Fruit fly (Drosophila melanogaster): ENCODE data around the gene ND-ASHI.

The ND-ASHI gene

DNA sequence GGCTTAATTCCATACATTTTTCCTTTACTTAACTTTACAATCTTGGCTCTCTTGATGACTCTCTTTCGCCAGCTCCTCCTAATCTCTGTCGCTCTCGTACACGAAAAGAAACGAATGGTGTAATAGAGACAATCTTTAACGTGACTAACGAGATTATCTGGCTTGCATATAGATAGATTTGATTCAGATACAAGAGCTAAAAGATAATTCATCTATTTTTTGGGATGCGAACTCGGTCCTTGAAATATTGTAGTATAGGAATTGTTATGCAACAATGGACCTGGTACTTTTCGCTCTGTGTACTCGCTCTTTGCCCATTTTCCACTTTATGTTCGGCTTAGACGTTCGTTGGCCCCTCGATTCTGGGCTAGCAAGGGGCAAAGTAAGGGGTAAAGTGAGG is 32.4 kb upstream of the ND-ASHI start (continued):
- TF ChIP-seq Meics (GFP tag; optimal IDR thresholded peaks at IDR 0.05), result peak; percentile 81
- peak; percentile 73 for TF ChIP-seq NC2β (GFP tag; optimal IDR thresholded peaks at IDR 0.05)
- peak; percentile 75 for TF ChIP-seq wdn (GFP tag; IDR thresholded peaks at IDR 0.05)
- no peak for TF ChIP-seq CG14965 (GFP tag; optimal IDR thresholded peaks at IDR 0.05; ENCODE audit: borderline replicate concordance)
- peak; percentile 73 for TF ChIP-seq Atf6 (GFP tag; IDR thresholded peaks at IDR 0.05)
- 0 out of 2 replicates have a peak, but pooled peaks have one; percentile 4 for TF ChIP-seq CG5953 (GFP tag; IDR thresholded peaks at IDR 0.05)
- peak; percentile 62 for TF ChIP-seq CG11247 (GFP tag; IDR thresholded peaks at IDR 0.05)
- TF ChIP-seq row (GFP tag; IDR thresholded peaks at IDR 0.05), result peak; percentile 89
- TF ChIP-seq CG8281 (tag; optimal IDR thresholded peaks at IDR 0.05), result peak; percentile 55
- no peak for TF ChIP-seq ro (GFP tag; IDR thresholded peaks at IDR 0.05)
- TF ChIP-seq HHEX (GFP tag; optimal IDR thresholded peaks at IDR 0.05), result peak; percentile 80
- TF ChIP-seq CG17385 (GFP tag; optimal IDR thresholded peaks at IDR 0.05), result peak; percentile 69
- no peak for TF ChIP-seq CG14860 (GFP tag; IDR thresholded peaks at IDR 0.05; ENCODE audit: partially characterized antibody)
- TF ChIP-seq CkIIα-i1 (GFP tag; IDR thresholded peaks at IDR 0.05), result no peak
- peak; percentile 50 for TF ChIP-seq CG1792 (GFP tag; optimal IDR thresholded peaks at IDR 0.05)
- TF ChIP-seq tio (GFP tag; optimal IDR thresholded peaks at IDR 0.05), result peak; percentile 47
- TF ChIP-seq CG11456 (GFP tag; IDR thresholded peaks at IDR 0.05), result no peak; the same call in 2 of the 3 replicates
- TF ChIP-seq CG6254 (GFP tag; optimal IDR thresholded peaks at IDR 0.05), result peak; percentile 77
- TF ChIP-seq CG5180 (GFP tag; optimal IDR thresholded peaks at IDR 0.05), result peak; percentile 72
- TF ChIP-seq crc (GFP tag; optimal IDR thresholded peaks at IDR 0.05), result peak; percentile 61
- TF ChIP-seq dmrt99B (tag; optimal IDR thresholded peaks at IDR 0.05), result peak; percentile 87
- peak; percentile 77 for TF ChIP-seq CG1233 (GFP tag; optimal IDR thresholded peaks at IDR 0.05)
- TF ChIP-seq lov (optimal IDR thresholded peaks at IDR 0.05), result no peak
- TF ChIP-seq lov (GFP tag; IDR thresholded peaks at IDR 0.05), result no peak
- peak; percentile 66 for TF ChIP-seq CG18476 (GFP tag; optimal IDR thresholded peaks at IDR 0.05)
- no peak for TF ChIP-seq gsb (GFP tag; IDR thresholded peaks at IDR 0.05)
- peak; percentile 79 for TF ChIP-seq tgo (GFP tag; IDR thresholded peaks at IDR 0.05)
- peak; percentile 86 for TF ChIP-seq Hmr (GFP tag; optimal IDR thresholded peaks at IDR 0.05)
- TF ChIP-seq gfzf (GFP tag; optimal IDR thresholded peaks at IDR 0.05), result no peak
- no peak for TF ChIP-seq CG3838 (GFP tag; optimal IDR thresholded peaks at IDR 0.05)
- TF ChIP-seq CG12391 (tag; optimal IDR thresholded peaks at IDR 0.05), result peak; percentile 80
- peak in 1 of 3 experiments; percentile 63 for TF ChIP-seq lola (GFP tag; optimal IDR thresholded peaks at IDR 0.05)
- TF ChIP-seq CG8089 (GFP tag; optimal IDR thresholded peaks at IDR 0.05), result peak; percentile 70
- peak; percentile 65 for TF ChIP-seq fd3F (GFP tag; optimal IDR thresholded peaks at IDR 0.05)
- no peak for TF ChIP-seq hth (optimal IDR thresholded peaks at IDR 0.05)
- peak; percentile 71 for TF ChIP-seq pum (GFP tag; optimal IDR thresholded peaks at IDR 0.05)
- TF ChIP-seq crol (GFP tag; IDR thresholded peaks at IDR 0.05), result no peak; the same call in 1 of the 2 replicates
- peak; percentile 85 for TF ChIP-seq Sox102F (GFP tag; optimal IDR thresholded peaks at IDR 0.05)
- TF ChIP-seq br (optimal IDR thresholded peaks at IDR 0.05), result no peak
- no peak for TF ChIP-seq pan (optimal IDR thresholded peaks at IDR 0.05)
- peak in 1 of 2 experiments; percentile 78 for TF ChIP-seq pan (GFP tag; optimal IDR thresholded peaks at IDR 0.05 in 1 of 2, IDR thresholded peaks at IDR 0.05 in 1 of 2)
- no peak for TF ChIP-seq Dfd (GFP tag; optimal IDR thresholded peaks at IDR 0.05)
- peak; percentile 52 for TF ChIP-seq sug (tag; optimal IDR thresholded peaks at IDR 0.05)
- TF ChIP-seq Kr (GFP tag; optimal IDR thresholded peaks at IDR 0.05), result no peak
- TF ChIP-seq CG2129 (GFP tag; IDR thresholded peaks at IDR 0.05; ENCODE audit: partially characterized antibody), result no peak
- TF ChIP-seq CG18764 (GFP tag; optimal IDR thresholded peaks at IDR 0.05), result peak; percentile 58
- TF ChIP-seq CG6765 (GFP tag; optimal IDR thresholded peaks at IDR 0.05), result peak; percentile 54
- peak; percentile 80 for TF ChIP-seq CG30403 (GFP tag; optimal IDR thresholded peaks at IDR 0.05)
- peak; percentile 80 for TF ChIP-seq pho (GFP tag; optimal IDR thresholded peaks at IDR 0.05)
- peak; percentile 60 for TF ChIP-seq maf-S (GFP tag; optimal IDR thresholded peaks at IDR 0.05)
- TF ChIP-seq ham (GFP tag; IDR thresholded peaks at IDR 0.05), result no peak
- TF ChIP-seq fd102C (GFP tag; optimal IDR thresholded peaks at IDR 0.05), result no peak

All from whole organism, embryonic.